Fruit fly (Drosophila melanogaster): ENCODE results near the gene TfIIA-S-2.

Gene TfIIA-S-2

DNA sequence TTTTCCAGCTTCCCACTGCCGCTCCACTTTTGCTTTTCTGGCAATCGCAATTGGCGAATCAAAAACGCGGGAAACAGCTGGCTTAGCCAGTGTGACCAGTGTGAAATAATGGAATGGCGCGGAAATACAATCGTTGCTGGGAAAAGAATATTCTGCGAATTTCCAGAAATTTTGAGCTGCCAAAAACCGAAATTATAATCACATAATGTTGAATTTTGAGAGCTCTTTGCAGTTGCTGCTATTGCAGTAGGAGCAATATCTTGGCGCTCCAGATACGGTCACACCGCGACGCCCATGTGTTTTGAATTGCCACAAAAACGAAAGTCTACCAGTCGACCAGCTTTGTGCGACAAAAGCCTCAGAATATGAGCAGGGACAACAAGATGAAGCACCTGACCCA is 19.0 kb upstream of the TfIIA-S-2 start, which contains the start of the genes Cdc45 and Rpp21 (continued):
- TF ChIP-seq CG15514 (GFP tag; optimal IDR thresholded peaks at IDR 0.05) (peak; percentile 66), CG6791 (GFP tag; IDR thresholded peaks at IDR 0.05; ENCODE audit: partially characterized antibody) (peak; percentile 36; the same call in 1 of the 3 replicates), CG13123 (GFP tag; optimal IDR thresholded peaks at IDR 0.05) (no peak), Nf-YC (tag; optimal IDR thresholded peaks at IDR 0.05) (peak; percentile 78), CG3995 (GFP tag; optimal IDR thresholded peaks at IDR 0.05) (peak; percentile 22), B-H2 (GFP tag; optimal IDR thresholded peaks at IDR 0.05) (no peak), CG17186 (GFP tag; optimal IDR thresholded peaks at IDR 0.05) (peak; percentile 55), Nf-YB (GFP tag; optimal IDR thresholded peaks at IDR 0.05) (peak; percentile 42), nerfin-2 (GFP tag; IDR thresholded peaks at IDR 0.05; ENCODE audit: partially characterized antibody) (no peak), stwl (tag; optimal IDR thresholded peaks at IDR 0.05) (peak; percentile 36), CoRest (tag; optimal IDR thresholded peaks at IDR 0.05) (peak; percentile 14), hkb (optimal IDR thresholded peaks at IDR 0.05) (peak; percentile 12), hkb (GFP tag; IDR thresholded peaks at IDR 0.05) (no peak), fd3F (GFP tag; optimal IDR thresholded peaks at IDR 0.05) (no peak), CG16779 (GFP tag; IDR thresholded peaks at IDR 0.05) (no peak), CG12299 (tag; optimal IDR thresholded peaks at IDR 0.05) (no peak), vnd (GFP tag; IDR thresholded peaks at IDR 0.05; ENCODE audit: partially characterized antibody) (no peak), E2f2 (GFP tag; IDR thresholded peaks at IDR 0.05) (peak; percentile 89), row (GFP tag; IDR thresholded peaks at IDR 0.05) (0 out of 3 replicates have a peak, but pooled peaks have one; percentile 16), run (tag; optimal IDR thresholded peaks at IDR 0.05) (no peak), knrl (GFP tag; IDR thresholded peaks at IDR 0.05; ENCODE audit: partially characterized antibody) (peak; percentile 47; the same call in 1 of the 3 replicates), HLH4C (GFP tag; IDR thresholded peaks at IDR 0.05; ENCODE audit: partially characterized antibody) (0 out of 3 replicates have a peak, but pooled peaks have one; percentile 28), nmo (GFP tag; optimal IDR thresholded peaks at IDR 0.05) (peak; percentile 38), Trl (optimal IDR thresholded peaks at IDR 0.05) (no peak), Trl (GFP tag; optimal IDR thresholded peaks at IDR 0.05) (no peak), cad (GFP tag; optimal IDR thresholded peaks at IDR 0.05) (no peak), her (GFP tag; optimal IDR thresholded peaks at IDR 0.05) (no peak), CG12236 (GFP tag; optimal IDR thresholded peaks at IDR 0.05) (no peak), Med (GFP tag) (peak; percentile 79), CG13624 (GFP tag; optimal IDR thresholded peaks at IDR 0.05) (peak; percentile 20), CG12659 (GFP tag; optimal IDR thresholded peaks at IDR 0.05) (peak; percentile 16), CG43689 (GFP tag; IDR thresholded peaks at IDR 0.05) (no peak), hbn (GFP tag; IDR thresholded peaks at IDR 0.05; ENCODE audit: partially characterized antibody) (peak; percentile 42), sens (GFP tag) (peak; percentile 50), Lhr (GFP tag; optimal IDR thresholded peaks at IDR 0.05) (peak; percentile 33), CG8388 (GFP tag; optimal IDR thresholded peaks at IDR 0.05) (no peak), btn (GFP tag; optimal IDR thresholded peaks at IDR 0.05) (no peak), Pdp1 (GFP tag; optimal IDR thresholded peaks at IDR 0.05) (peak in 1 of 2 experiments; percentile 35), CG2712 (tag; optimal IDR thresholded peaks at IDR 0.05) (peak; percentile 8), Side (GFP tag; optimal IDR thresholded peaks at IDR 0.05) (peak; percentile 18), HLHmδ (GFP tag; optimal IDR thresholded peaks at IDR 0.05) (no peak), dm (GFP tag; optimal IDR thresholded peaks at IDR 0.05) (peak; percentile 69), Abd-B (GFP tag; optimal IDR thresholded peaks at IDR 0.05) (no peak), Doc3 (GFP tag; IDR thresholded peaks at IDR 0.05; ENCODE audit: partially characterized antibody) (0 out of 3 replicates have a peak, but pooled peaks have one; percentile 33), CG14965 (GFP tag; optimal IDR thresholded peaks at IDR 0.05; ENCODE audit: borderline replicate concordance) (no peak), CTCF (GFP tag; optimal IDR thresholded peaks at IDR 0.05) (peak; percentile 21), CG1603 (tag; optimal IDR thresholded peaks at IDR 0.05) (peak; percentile 52), Ptx1 (GFP tag; IDR thresholded peaks at IDR 0.05) (no peak), Dbx (GFP tag; IDR thresholded peaks at IDR 0.05) (0 out of 3 replicates have a peak, but pooled peaks have one; percentile 9), CG14014 (GFP tag; IDR thresholded peaks at IDR 0.05) (no peak), corto (GFP tag; optimal IDR thresholded peaks at IDR 0.05) (no peak)

Measured in whole organism, embryonic.